Worm (Caenorhabditis elegans) whole organism, L2 larva: Measurements from ENCODE around the gene inos-1.

ENCODE experiments used
- C34F6.9 ChIP-seq: fragments of 150-350 bp; optimal IDR thresholded peaks from 2 replicates; lab custom pipeline; 2014; ENCODE audit warnings: missing biosample characterization, missing genetic modification characterization
- F13H6.1 ChIP-seq: sonication (generic microtip); optimal IDR thresholded peaks from 2 replicates; lab custom pipeline; 2016; ENCODE audit warnings: missing genetic modification characterization, missing compliant biosample characterization
- R02D3.7 ChIP-seq: fragments of 150-350 bp; optimal IDR thresholded peaks from 2 replicates; lab custom pipeline; 2014; ENCODE audit warnings: missing biosample characterization, missing genetic modification characterization
- aly-2 ChIP-seq: fragments of 150-350 bp; optimal IDR thresholded peaks from 2 replicates; lab custom pipeline; 2014; ENCODE audit warnings: missing biosample characterization, missing genetic modification characterization
- ama-1 ChIP-seq: fragments of 150-350 bp; optimal IDR thresholded peaks from 2 replicates; lab custom pipeline; 2018; ENCODE audit warnings: inconsistent platforms
- egl-27 ChIP-seq: sonication (generic microtip); optimal IDR thresholded peaks from 3 replicates; lab custom pipeline; 2017; ENCODE audit warnings: missing biosample characterization, missing genetic modification reagents, missing genetic modification characterization
- elt-3 ChIP-seq: sonication (generic microtip); optimal IDR thresholded peaks from 2 replicates; lab custom pipeline; 2017; ENCODE audit warnings: missing biosample characterization, missing genetic modification characterization
- lin-39 ChIP-seq: fragments of 150-350 bp; optimal IDR thresholded peaks from 2 replicates; lab custom pipeline; 2014; ENCODE audit warnings: missing biosample characterization, missing genetic modification reagents, missing genetic modification characterization
- lsy-2 ChIP-seq, 2 experiments: fragments of 150-350 bp in 1 of 2; sonication (generic microtip) in 1 of 2; optimal IDR thresholded peaks; 2 replicates each; lab custom pipeline; 2014 to 2017; ENCODE audit warnings: missing biosample characterization in 2 of 2, missing genetic modification characterization in 2 of 2
- nhr-10 ChIP-seq: sonication (generic microtip); optimal IDR thresholded peaks from 2 replicates; lab custom pipeline; 2017; ENCODE audit warnings: missing biosample characterization, missing genetic modification characterization
- nhr-11 ChIP-seq: fragments of 150-350 bp; optimal IDR thresholded peaks from 2 replicates; lab custom pipeline; 2014; ENCODE audit warnings: missing biosample characterization, missing genetic modification characterization
- nhr-12 ChIP-seq: fragments of 150-350 bp; optimal IDR thresholded peaks from 2 replicates; lab custom pipeline; 2014; ENCODE audit warnings: missing biosample characterization, missing genetic modification characterization
- nhr-129 ChIP-seq: fragments of 150-350 bp; optimal IDR thresholded peaks from 2 replicates; lab custom pipeline; 2014; ENCODE audit warnings: missing biosample characterization, missing genetic modification characterization
- nhr-6 ChIP-seq: fragments of 150-350 bp; optimal IDR thresholded peaks from 2 replicates; lab custom pipeline; 2014; ENCODE audit warnings: missing biosample characterization, missing genetic modification characterization
- nhr-77 ChIP-seq: fragments of 150-350 bp; optimal IDR thresholded peaks from 2 replicates; lab custom pipeline; 2014; ENCODE audit warnings: missing biosample characterization, missing genetic modification characterization
- peb-1 ChIP-seq: fragments of 150-350 bp; optimal IDR thresholded peaks from 2 replicates; lab custom pipeline; 2014; ENCODE audit warnings: missing biosample characterization, missing genetic modification characterization
- sem-4 ChIP-seq: fragments of 150-350 bp; optimal IDR thresholded peaks from 2 replicates; lab custom pipeline; 2014; ENCODE audit warnings: missing biosample characterization, missing genetic modification reagents, missing genetic modification characterization
- snpc-4 ChIP-seq: fragments of 150-350 bp; optimal IDR thresholded peaks from 2 replicates; lab custom pipeline; 2014; ENCODE audit warnings: missing biosample characterization, missing genetic modification characterization
- ztf-1 ChIP-seq: fragments of 200-800 bp; sonication (Bioruptor generic); conservative IDR thresholded peaks from 2 replicates; pipeline ENCODE4 v1.3.6; 2022; ENCODE audit warnings: missing genetic modification characterization, missing compliant biosample characterization
- ztf-4 ChIP-seq: fragments of 150-350 bp; optimal IDR thresholded peaks from 2 replicates; lab custom pipeline; 2014; ENCODE audit warnings: missing biosample characterization, missing genetic modification characterization

inos-1 gene

ce11 chrII:11650975-11651588 lies 49.0 kb downstream of the inos-1 start, which contains the start of gene coa-7:
Gene coa-7 (minus strand): TSS chrII:11651148.
- TF ChIP-seq ztf-4 (tag; lab: Kevin White, UChicago) (no peak), elt-3 (tag; lab: Kevin White, UChicago) (no peak), lin-39 (tag; lab: Kevin White, UChicago) (no peak), F13H6.1 (tag; lab: Kevin White, UChicago) (no peak), lsy-2 (tag; optimal IDR thresholded peaks at IDR 0.05; lab: Kevin White, UChicago) (no peak), sem-4 (no peak), C34F6.9 (tag; lab: Kevin White, UChicago) (no peak), nhr-10 (tag; lab: Kevin White, UChicago) (no peak), aly-2 (tag; lab: Kevin White, UChicago) (no peak)

ce11 chrII:11649239-11649638 lies 50.9 kb downstream of the inos-1 start:
- TF ChIP-seq R02D3.7 (tag; lab: Kevin White, UChicago) (no peak), snpc-4 (tag; lab: Kevin White, UChicago) (no peak), nhr-77 (no peak), nhr-6 (no peak), lsy-2 (tag; optimal IDR thresholded peaks at IDR 0.05; lab: Kevin White, UChicago) (no peak), egl-27 (tag; lab: Kevin White, UChicago) (no peak), nhr-129 (no peak), nhr-12 (tag; lab: Kevin White, UChicago) (no peak), ama-1 (no peak), nhr-11 (tag; lab: Kevin White, UChicago) (no peak), ztf-1 (GFP tag; lab: Robert Waterston, UW) (no peak), peb-1 (tag; lab: Kevin White, UChicago) (no peak)
